Worm (Caenorhabditis elegans): Measurements from ENCODE around the gene K06G5.1.

The K06G5.1 gene

ce11 chrX:14252042-14252441, 37.3 kb downstream of the K06G5.1 start, which contains the start of gene E02H4.6:
E02H4.6 (minus strand) TSS chrX:14252142.
- TF ChIP-seq W03F9.2 (tag; optimal IDR thresholded peaks at IDR 0.05) (no peak), dao-5 (tag; optimal IDR thresholded peaks at IDR 0.05) (no peak), him-1 (tag; optimal IDR thresholded peaks at IDR 0.05) (no peak)

- TF ChIP-seq him-1 (tag; optimal IDR thresholded peaks at IDR 0.05) (no peak), W03F9.2 (tag; optimal IDR thresholded peaks at IDR 0.05) (no peak), dao-5 (tag; optimal IDR thresholded peaks at IDR 0.05) (no peak)
These were observed 40.3 kb downstream of the K06G5.1 start, which contains the start of gene E02H4.5 for ce11 chrX:14255031-14255430. E02H4.5 (minus strand) TSS chrX:14255131.

- no peak for TF ChIP-seq dao-5 (tag; optimal IDR thresholded peaks at IDR 0.05)
- no peak for TF ChIP-seq him-1 (tag; optimal IDR thresholded peaks at IDR 0.05)
- TF ChIP-seq W03F9.2 (tag; optimal IDR thresholded peaks at IDR 0.05), result no peak
These were observed 41.2 kb downstream of the K06G5.1 start, which contains the start of gene E02H4.7 for ce11 chrX:14255973-14256372. E02H4.7 (plus strand) TSS chrX:14256273.

ce11 chrX:14257661-14258060, 42.9 kb downstream of the K06G5.1 start, which contains the start of gene E02H4.4:
E02H4.4 (plus strand) TSS chrX:14257961.
- TF ChIP-seq him-1 (tag; optimal IDR thresholded peaks at IDR 0.05) (no peak), W03F9.2 (tag; optimal IDR thresholded peaks at IDR 0.05) (no peak), dao-5 (tag; optimal IDR thresholded peaks at IDR 0.05) (no peak)

- TF ChIP-seq W03F9.2 (tag; optimal IDR thresholded peaks at IDR 0.05) (no peak), him-1 (tag; optimal IDR thresholded peaks at IDR 0.05) (no peak), dao-5 (tag; optimal IDR thresholded peaks at IDR 0.05) (no peak)
These were observed 48.7 kb downstream of the K06G5.1 start, which contains the start of gene E02H4.8 for ce11 chrX:14263473-14263872. E02H4.8 (minus strand) TSS chrX:14263573.

- TF ChIP-seq dao-5 (tag; optimal IDR thresholded peaks at IDR 0.05) (no peak), W03F9.2 (tag; optimal IDR thresholded peaks at IDR 0.05) (no peak), him-1 (tag; optimal IDR thresholded peaks at IDR 0.05) (no peak)
These were observed 52.4 kb downstream of the K06G5.1 start for ce11 chrX:14267170-14267569.

- TF ChIP-seq him-1 (tag; optimal IDR thresholded peaks at IDR 0.05) (no peak), W03F9.2 (tag; optimal IDR thresholded peaks at IDR 0.05) (no peak), dao-5 (tag; optimal IDR thresholded peaks at IDR 0.05) (no peak)
These were observed 53.0 kb downstream of the K06G5.1 start, which contains the start of gene del-1 for ce11 chrX:14267781-14268180. del-1 (plus strand) TSS chrX:14268081.
